Worm (Caenorhabditis elegans): ENCODE measurements around the gene tsp-9.

- no peak for TF ChIP-seq ceh-32 (tag; optimal IDR thresholded peaks at IDR 0.05; ENCODE audit: poor library complexity)
- no peak for TF ChIP-seq mxl-2 (GFP tag; conservative IDR thresholded peaks at IDR 0.05)
- TF ChIP-seq dmd-6 (GFP tag; IDR thresholded peaks at IDR 0.05) = no peak
- TF ChIP-seq fos-1 (tag; optimal IDR thresholded peaks at IDR 0.05) = no peak
Observed at ce11 chrX:1223089-1223488, 22.7 kb upstream of the tsp-9 start.

All from whole organism, L4 larva.